Worm (Caenorhabditis elegans) whole organism, L3 larva: ENCODE results near the gene F55B11.5.

Experiments
- aly-2 ChIP-seq: fragments of 150-350 bp; optimal IDR thresholded peaks from 2 replicates; lab custom pipeline; 2014; ENCODE audit warnings: missing biosample characterization, missing genetic modification characterization
- elt-3 ChIP-seq, 3 experiments: fragments of 150-350 bp in 1 of 3; sonication (generic microtip) in 2 of 3; optimal IDR thresholded peaks; 2 replicates in 2 of 3; 4 replicates in 1 of 3; lab custom pipeline; 2014 to 2017; ENCODE audit warnings: missing biosample characterization in 3 of 3, missing genetic modification characterization in 3 of 3
- lin-15B ChIP-seq: fragments of 150-350 bp; optimal IDR thresholded peaks from 2 replicates; lab custom pipeline; 2014; ENCODE audit warnings: missing biosample characterization, missing genetic modification characterization
- lin-39 ChIP-seq: fragments of 150-350 bp; optimal IDR thresholded peaks from 2 replicates; lab custom pipeline; 2018; ENCODE audit warnings: missing biosample characterization, missing genetic modification reagents, missing genetic modification characterization
- nhr-11 ChIP-seq: fragments of 150-350 bp; optimal IDR thresholded peaks from 2 replicates; lab custom pipeline; 2014; ENCODE audit warnings: missing biosample characterization, missing genetic modification characterization

DNA sequence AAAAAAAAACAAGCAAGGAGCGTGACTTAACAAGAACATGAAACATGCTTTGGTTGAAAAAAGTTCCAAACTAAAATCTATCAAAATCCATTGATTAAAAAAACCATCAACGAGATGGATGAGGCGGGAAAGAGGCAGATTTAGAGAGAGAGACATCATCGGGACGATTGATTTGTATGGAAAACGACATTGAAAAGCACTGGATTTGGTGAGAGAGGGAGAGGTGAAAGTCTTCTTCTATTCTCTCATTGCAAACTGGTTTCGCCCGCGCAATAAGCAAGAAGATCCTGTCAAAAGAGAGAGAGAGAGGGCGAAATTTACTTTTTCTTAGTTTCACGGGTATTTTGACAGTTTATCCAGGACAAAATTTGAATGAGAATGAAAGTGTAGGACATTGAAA, 42.4 kb upstream of the F55B11.5 start:
- TF ChIP-seq nhr-11 (tag; lab: Kevin White, UChicago), result no peak
- no peak for TF ChIP-seq elt-3 (tag; optimal IDR thresholded peaks at IDR 0.05; lab: Kevin White, UChicago)
- no peak for TF ChIP-seq lin-15B (tag; lab: Kevin White, UChicago)
- no peak for TF ChIP-seq lin-39 (tag; lab: Kevin White, UChicago)
- TF ChIP-seq aly-2 (tag; lab: Kevin White, UChicago), result no peak
